Worm (Caenorhabditis elegans) whole organism, L4/young adult: ENCODE results near the gene lst-2.

Experiments used
- W03F9.2 ChIP-seq: fragments of 150-350 bp; optimal IDR thresholded peaks from 2 replicates; lab custom pipeline; 2014; ENCODE audit warnings: missing biosample characterization, missing genetic modification characterization
- dao-5 ChIP-seq: sonication (generic microtip); optimal IDR thresholded peaks from 2 replicates; lab custom pipeline; 2016; ENCODE audit warnings: missing genotype, missing genetic modification characterization, moderate library complexity, missing compliant biosample characterization
- him-1 ChIP-seq: sonication (generic microtip); optimal IDR thresholded peaks from 2 replicates; lab custom pipeline; 2016; ENCODE audit warnings: missing genotype, missing genetic modification reagents, missing genetic modification characterization, missing compliant biosample characterization

DNA sequence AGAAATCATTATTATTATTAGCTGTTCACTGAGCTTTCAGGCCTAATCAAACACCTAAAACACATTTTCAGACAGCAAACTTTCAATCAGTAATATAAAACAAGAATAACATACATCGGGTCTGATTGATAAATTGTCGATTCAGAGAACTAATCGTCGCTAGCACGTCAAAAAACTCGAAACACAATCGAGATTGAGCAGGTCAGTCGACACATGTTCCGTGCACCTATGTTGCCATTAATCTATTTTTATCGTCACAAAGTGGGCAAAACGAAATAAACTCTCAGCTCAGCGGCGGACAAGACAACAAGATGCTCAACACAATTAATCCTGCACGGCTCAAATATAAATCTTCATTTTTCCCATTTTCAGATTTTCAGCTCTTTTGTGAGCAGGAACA, 46.2 kb upstream of the lst-2 start:
- no peak for TF ChIP-seq W03F9.2
- TF ChIP-seq him-1 = no peak
- no peak for TF ChIP-seq dao-5 (tag; lab: Kevin White, UChicago)
